Worm (Caenorhabditis elegans): Measurements from ENCODE around the gene ZK1321.1.

- no peak for TF ChIP-seq hlh-30 (tag; optimal IDR thresholded peaks at IDR 0.05; ENCODE audit: insufficient read depth)
- TF ChIP-seq tbx-7 (tag; optimal IDR thresholded peaks at IDR 0.05): no peak
- TF ChIP-seq odd-2 (tag; optimal IDR thresholded peaks at IDR 0.05): no peak
- TF ChIP-seq pag-3 (tag; optimal IDR thresholded peaks at IDR 0.05; ENCODE audit: borderline replicate concordance): no peak
- no peak for TF ChIP-seq sox-4 (tag; optimal IDR thresholded peaks at IDR 0.05)
- TF ChIP-seq nhr-11 (tag; optimal IDR thresholded peaks at IDR 0.05): no peak
- no peak for TF ChIP-seq npax-4 (tag; optimal IDR thresholded peaks at IDR 0.05)
- no peak for TF ChIP-seq lim-6 (tag; optimal IDR thresholded peaks at IDR 0.05)
- TF ChIP-seq hlh-6 (tag; optimal IDR thresholded peaks at IDR 0.05): no peak
- TF ChIP-seq ceh-30 (tag; optimal IDR thresholded peaks at IDR 0.05): no peak
- no peak for TF ChIP-seq ets-4 (tag; optimal IDR thresholded peaks at IDR 0.05)
- no peak for TF ChIP-seq T23F11.4 (GFP tag; optimal IDR thresholded peaks at IDR 0.05)
- TF ChIP-seq pqm-1 (tag; optimal IDR thresholded peaks at IDR 0.05): no peak
- TF ChIP-seq elt-2 (tag; optimal IDR thresholded peaks at IDR 0.05): no peak
Observed at ce11 chrII:9704746-9705145, 49.1 kb upstream of the ZK1321.1 start, which contains the start of gene Y53C12A.10.

All from whole organism, late embryonic.